Fruit fly (Drosophila melanogaster): Measurements from ENCODE around the gene TotE.

- TF ChIP-seq br (GFP tag; optimal IDR thresholded peaks at IDR 0.05) (no peak), Vsx2 (GFP tag; optimal IDR thresholded peaks at IDR 0.05; ENCODE audit: partially characterized antibody) (no peak), jim (GFP tag; optimal IDR thresholded peaks at IDR 0.05) (no peak), h (GFP tag; optimal IDR thresholded peaks at IDR 0.05) (no peak), HLH106 (tag; optimal IDR thresholded peaks at IDR 0.05) (no peak), Jra (GFP tag; optimal IDR thresholded peaks at IDR 0.05) (no peak), fru (GFP tag; optimal IDR thresholded peaks at IDR 0.05) (no peak), usp (GFP tag; optimal IDR thresholded peaks at IDR 0.05) (no peak), Hr83 (GFP tag; optimal IDR thresholded peaks at IDR 0.05; ENCODE audit: poor library complexity, severe bottlenecking) (no peak), tai (GFP tag; optimal IDR thresholded peaks at IDR 0.05) (no peak), CG9705 (GFP tag; optimal IDR thresholded peaks at IDR 0.05) (no peak), OdsH (GFP tag; optimal IDR thresholded peaks at IDR 0.05) (no peak), Abd-B (GFP tag; optimal IDR thresholded peaks at IDR 0.05) (no peak), Myc (optimal IDR thresholded peaks at IDR 0.05) (no peak)
These were observed at the start of gene TotE for dm6 chr2L:19913416-19913815.

All from whole organism, wandering third instar larva.